Worm (Caenorhabditis elegans) whole organism, late embryonic: ENCODE data around the gene F09C6.12.

ENCODE experiments used
- C08G9.2 ChIP-seq: sonication (generic microtip); optimal IDR thresholded peaks from 2 replicates; lab custom pipeline; 2016; ENCODE audit warnings: mild to moderate bottlenecking, missing genetic modification characterization, moderate library complexity, missing compliant biosample characterization
- elt-4 ChIP-seq: sonication (generic microtip); optimal IDR thresholded peaks from 2 replicates; lab custom pipeline; 2016; ENCODE audit warnings: missing genetic modification characterization, missing compliant biosample characterization
- ets-4 ChIP-seq: sonication (generic microtip); optimal IDR thresholded peaks from 2 replicates; lab custom pipeline; 2016; ENCODE audit warnings: missing genetic modification characterization, missing compliant biosample characterization
- fkh-6 ChIP-seq: sonication (generic microtip); optimal IDR thresholded peaks from 2 replicates; lab custom pipeline; 2016; ENCODE audit warnings: missing genetic modification characterization, missing compliant biosample characterization
- nhr-11 ChIP-seq: fragments of 150-350 bp; optimal IDR thresholded peaks from 2 replicates; lab custom pipeline; 2014; ENCODE audit warnings: missing biosample characterization, missing genetic modification characterization
- tbx-2 ChIP-seq: sonication (generic microtip); optimal IDR thresholded peaks from 2 replicates; lab custom pipeline; 2016; ENCODE audit warnings: missing genetic modification characterization, missing compliant biosample characterization
- tbx-7 ChIP-seq: sonication (generic microtip); optimal IDR thresholded peaks from 2 replicates; lab custom pipeline; 2016; ENCODE audit warnings: missing genotype, missing genetic modification characterization, missing compliant biosample characterization
- unc-86 ChIP-seq: sonication (generic microtip); optimal IDR thresholded peaks from 2 replicates; lab custom pipeline; 2016; ENCODE audit warnings: missing genetic modification characterization, missing compliant biosample characterization

DNA sequence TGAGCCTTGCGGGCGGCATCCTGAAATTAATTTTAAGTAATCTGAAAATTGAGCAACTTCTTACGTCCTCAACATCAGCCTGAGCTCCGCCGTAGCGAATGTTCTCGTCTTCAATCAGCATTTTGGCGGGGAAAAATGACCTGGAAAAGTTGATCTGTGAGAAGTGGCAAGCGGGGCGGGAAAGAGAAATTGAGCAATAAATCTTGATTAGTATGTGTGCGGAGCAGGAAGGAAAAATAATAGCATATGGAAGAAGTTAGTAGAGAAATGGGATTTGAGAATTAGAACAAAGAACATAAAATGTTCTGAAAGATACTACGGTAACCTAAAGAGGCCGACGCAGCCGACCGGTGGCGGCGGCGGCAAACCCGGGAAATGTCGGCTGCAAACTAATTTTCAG lies 47.7 kb upstream of the F09C6.12 start, which contains the start of gene tni-3:
- TF ChIP-seq fkh-6 (tag; lab: Kevin White, UChicago), result no peak
- no peak for TF ChIP-seq ets-4 (tag; lab: Kevin White, UChicago)
- TF ChIP-seq elt-4 (tag; lab: Kevin White, UChicago), result no peak
- TF ChIP-seq tbx-2 (tag; lab: Kevin White, UChicago), result no peak
- TF ChIP-seq unc-86 (tag; lab: Kevin White, UChicago), result no peak
- TF ChIP-seq nhr-11 (tag; lab: Kevin White, UChicago), result no peak
- TF ChIP-seq tbx-7 (tag; lab: Kevin White, UChicago), result no peak
- TF ChIP-seq C08G9.2 (tag; lab: Kevin White, UChicago), result no peak
